Fruit fly (Drosophila melanogaster): ENCODE measurements around the gene CG9915.
A peak's percentile ranks its signal among the peaks of the same experiment; 100 is the strongest.

Gene CG9915

dm6 chrX:16332615-16333288 is 19.8 kb upstream of the CG9915 start (continued):
- TF ChIP-seq peb (GFP tag; IDR thresholded peaks at IDR 0.05) (peak; percentile 82), hkb (optimal IDR thresholded peaks at IDR 0.05) (no peak), hkb (GFP tag; IDR thresholded peaks at IDR 0.05) (peak; percentile 94), CG4404 (GFP tag; IDR thresholded peaks at IDR 0.05) (peak; percentile 92), gsb (GFP tag; IDR thresholded peaks at IDR 0.05) (peak; percentile 81; the same call in 1 of the 2 replicates), zen (tag; optimal IDR thresholded peaks at IDR 0.05) (peak; percentile 94), CG6654 (GFP tag; optimal IDR thresholded peaks at IDR 0.05) (peak; percentile 86), lmd (GFP tag; IDR thresholded peaks at IDR 0.05) (peak; percentile 95), crp (GFP tag; optimal IDR thresholded peaks at IDR 0.05) (peak in 1 of 2 experiments; percentile 65), CG18619 (GFP tag; optimal IDR thresholded peaks at IDR 0.05) (peak; percentile 97), emc (GFP tag; optimal IDR thresholded peaks at IDR 0.05) (peak; percentile 90), Dek (tag; optimal IDR thresholded peaks at IDR 0.05) (peak; percentile 96), Nf-YB (GFP tag; optimal IDR thresholded peaks at IDR 0.05) (peak; percentile 86), pros (GFP tag; optimal IDR thresholded peaks at IDR 0.05) (peak; percentile 85), croc (GFP tag; conservative IDR thresholded peaks at IDR 0.05) (peak; percentile 92), Abd-B (GFP tag; optimal IDR thresholded peaks at IDR 0.05) (peak; percentile 93), tx (GFP tag; optimal IDR thresholded peaks at IDR 0.05) (peak; percentile 96), slou (GFP tag; optimal IDR thresholded peaks at IDR 0.05) (peak; percentile 87), az2 (GFP tag; optimal IDR thresholded peaks at IDR 0.05) (peak; percentile 94), Oaz (GFP tag; IDR thresholded peaks at IDR 0.05) (peak; percentile 83), Deaf1 (tag; optimal IDR thresholded peaks at IDR 0.05) (peak; percentile 76), CG5953 (GFP tag; IDR thresholded peaks at IDR 0.05) (peak; percentile 63; the same call in 1 of the 2 replicates), Sin3A (optimal IDR thresholded peaks at IDR 0.05) (no peak), CG10147 (GFP tag; optimal IDR thresholded peaks at IDR 0.05) (peak; percentile 98), scrt (GFP tag; optimal IDR thresholded peaks at IDR 0.05) (peak; percentile 95), Rfx (GFP tag; IDR thresholded peaks at IDR 0.05) (peak; percentile 93), prd (optimal IDR thresholded peaks at IDR 0.05) (no peak), prd (GFP tag; IDR thresholded peaks at IDR 0.05) (peak; percentile 94), CG6854 (GFP tag; optimal IDR thresholded peaks at IDR 0.05) (peak; percentile 95), NC2α (GFP tag; optimal IDR thresholded peaks at IDR 0.05) (peak; percentile 92), pan (optimal IDR thresholded peaks at IDR 0.05) (no peak), pan (GFP tag; optimal IDR thresholded peaks at IDR 0.05 in 1 of 2, IDR thresholded peaks at IDR 0.05 in 1 of 2) (peak in 1 of 2 experiments; percentile 92), Awh (GFP tag; IDR thresholded peaks at IDR 0.05) (peak; percentile 86), wek (GFP tag; optimal IDR thresholded peaks at IDR 0.05) (peak; percentile 84), Adf1 (GFP tag; IDR thresholded peaks at IDR 0.05) (peak; percentile 57), CG3163 (GFP tag; optimal IDR thresholded peaks at IDR 0.05) (peak; percentile 98), mam (GFP tag; optimal IDR thresholded peaks at IDR 0.05) (peak; percentile 95), Dp (GFP tag; optimal IDR thresholded peaks at IDR 0.05) (peak; percentile 11), GATAe (GFP tag; conservative IDR thresholded peaks at IDR 0.05) (peak; percentile 60), Hr78 (GFP tag; optimal IDR thresholded peaks at IDR 0.05) (peak in 1 of 2 experiments; percentile 91), bowl (GFP tag; IDR thresholded peaks at IDR 0.05) (peak; percentile 83), HLH4C (GFP tag; IDR thresholded peaks at IDR 0.05; ENCODE audit: partially characterized antibody) (no peak), CG11456 (GFP tag; IDR thresholded peaks at IDR 0.05) (peak; percentile 87), trh (GFP tag; optimal IDR thresholded peaks at IDR 0.05) (peak; percentile 76), Lhr (GFP tag; optimal IDR thresholded peaks at IDR 0.05) (peak; percentile 86), CG8089 (GFP tag; optimal IDR thresholded peaks at IDR 0.05) (peak; percentile 90), sug (tag; optimal IDR thresholded peaks at IDR 0.05) (peak; percentile 95), CkIIα-i1 (GFP tag; IDR thresholded peaks at IDR 0.05) (no peak), chinmo (GFP tag; IDR thresholded peaks at IDR 0.05; ENCODE audit: partially characterized antibody) (no peak; the same call in 2 of the 4 replicates), rib (GFP tag; IDR thresholded peaks at IDR 0.05) (peak; percentile 87)

Data from whole organism, embryonic.